Worm (Caenorhabditis elegans) whole organism, midembryonic: ENCODE data around the gene tofu-6.
A peak's percentile ranks its signal among the peaks of the same experiment; 100 is the strongest.

Experiments
- T22C8.4 ChIP-seq: fragments of 200-800 bp; sonication (Bioruptor generic); IDR thresholded peaks from 2 replicates; pipeline ENCODE4 v1.3.6; 2022; ENCODE audit warnings: missing genetic modification characterization, missing compliant biosample characterization
- cog-1 ChIP-seq: sonication (generic microtip); optimal IDR thresholded peaks from 2 replicates; lab custom pipeline; 2016; ENCODE audit warnings: missing genetic modification characterization, missing compliant biosample characterization
- flt-1 ChIP-seq: fragments of 200-800 bp; sonication (Bioruptor generic); IDR thresholded peaks from 2 replicates; pipeline ENCODE4 v1.3.6; 2022; ENCODE audit warnings: missing genetic modification characterization, missing compliant biosample characterization
- klf-2 ChIP-seq: fragments of 200-800 bp; sonication (Bioruptor generic); conservative IDR thresholded peaks from 2 replicates; pipeline ENCODE4 v1.3.6; 2022; ENCODE audit warnings: missing genetic modification reagents, missing genetic modification characterization, missing compliant biosample characterization
- med-1 ChIP-seq: sonication (generic microtip); optimal IDR thresholded peaks from 2 replicates; lab custom pipeline; 2017; ENCODE audit warnings: missing genetic modification characterization, mild to moderate bottlenecking, missing compliant biosample characterization, antibody characterized with exemption, missing genetic modification reagents; ENCODE audit not compliant: insufficient read depth
- ref-1 ChIP-seq: fragments of 200-800 bp; sonication (Bioruptor generic); conservative IDR thresholded peaks from 2 replicates; pipeline ENCODE4 v1.3.6; 2022; ENCODE audit warnings: missing genetic modification reagents, missing genetic modification characterization, missing compliant biosample characterization
- tab-1 ChIP-seq: fragments of 200-800 bp; sonication (Bioruptor generic); IDR thresholded peaks from 2 replicates; pipeline ENCODE4 v1.3.6; 2022; ENCODE audit warnings: missing genetic modification characterization, missing compliant biosample characterization
- ztf-23 ChIP-seq: fragments of 200-800 bp; sonication (Bioruptor generic); IDR thresholded peaks from 2 replicates; pipeline ENCODE4 v1.3.6; 2022; ENCODE audit warnings: missing genetic modification reagents, missing genetic modification characterization, missing compliant biosample characterization
- ztf-29 ChIP-seq: fragments of 200-800 bp; sonication (Bioruptor generic); IDR thresholded peaks from 2 replicates; pipeline ENCODE4 v1.3.6; 2022; ENCODE audit warnings: missing genetic modification reagents, missing genetic modification characterization, missing compliant biosample characterization

tofu-6 gene

ce11 chrII:5388786-5389421 is 32.1 kb upstream of the tofu-6 start, which contains the start of gene rsp-4:
TSS of gene rsp-4 (minus strand) at chrII:5388836.
- no peak for TF ChIP-seq tab-1
- no peak for TF ChIP-seq ztf-23 (GFP tag; lab: Robert Waterston, UW)
- no peak for TF ChIP-seq flt-1 (GFP tag; lab: Robert Waterston, UW)

DNA sequence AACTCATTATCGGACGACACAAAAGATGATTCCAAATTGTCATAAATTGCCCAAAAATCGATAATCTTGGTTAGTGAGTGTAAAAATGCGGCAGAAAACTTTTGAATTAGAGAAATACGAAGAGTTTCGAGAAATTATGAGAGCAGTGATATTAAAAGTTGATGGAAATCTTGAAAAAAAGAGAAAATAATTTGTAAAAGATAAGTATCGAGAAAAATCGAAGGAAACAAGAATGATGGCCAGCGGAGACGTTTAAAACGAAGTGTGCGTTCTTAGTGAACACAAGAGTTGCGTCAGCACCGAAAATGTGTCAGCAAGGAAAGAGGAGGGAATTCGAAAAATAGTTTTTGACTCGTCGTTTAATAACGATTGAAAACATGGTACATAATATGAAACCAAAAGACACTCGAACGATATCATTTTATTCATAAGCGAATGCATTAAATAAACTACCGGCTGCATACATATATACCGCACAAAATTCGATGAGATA is 31.2 kb upstream of the tofu-6 start, which contains the start of gene ndx-6:
Gene ndx-6 (minus strand): TSS at position 51 of the 493 bp plus-strand sequence.
- no peak for TF ChIP-seq ref-1 (GFP tag; lab: Robert Waterston, UW)
- TF ChIP-seq cog-1 (tag; lab: Kevin White, UChicago): peak; percentile 46
- TF ChIP-seq ztf-23 (GFP tag; lab: Robert Waterston, UW): peak; percentile 73
- TF ChIP-seq tab-1: 0 out of 2 replicates have a peak, but pooled peaks have one; percentile 39
- TF ChIP-seq med-1 (GFP tag; lab: Kevin White, UChicago): no peak
- TF ChIP-seq T22C8.4 (GFP tag; lab: Robert Waterston, UW): 0 out of 2 replicates have a peak, but pooled peaks have one; percentile 10
- TF ChIP-seq ztf-29 (GFP tag; lab: Robert Waterston, UW): no peak
- peak; percentile 83 for TF ChIP-seq flt-1 (GFP tag; lab: Robert Waterston, UW)
- no peak for TF ChIP-seq klf-2 (GFP tag; lab: Robert Waterston, UW)

- TF ChIP-seq T22C8.4 (GFP tag; lab: Robert Waterston, UW) (no peak), ztf-29 (GFP tag; lab: Robert Waterston, UW) (no peak), ztf-23 (GFP tag; lab: Robert Waterston, UW) (no peak)
These were observed 29.6 kb upstream of the tofu-6 start for ce11 chrII:5391447-5391846.

- TF ChIP-seq tab-1: no peak
- no peak for TF ChIP-seq cog-1 (tag; lab: Kevin White, UChicago)
- no peak for TF ChIP-seq ztf-23 (GFP tag; lab: Robert Waterston, UW)
- TF ChIP-seq T22C8.4 (GFP tag; lab: Robert Waterston, UW): no peak
- no peak for TF ChIP-seq med-1 (GFP tag; lab: Kevin White, UChicago)
- no peak for TF ChIP-seq flt-1 (GFP tag; lab: Robert Waterston, UW)
- TF ChIP-seq ref-1 (GFP tag; lab: Robert Waterston, UW): no peak
- TF ChIP-seq klf-2 (GFP tag; lab: Robert Waterston, UW): no peak
- TF ChIP-seq ztf-29 (GFP tag; lab: Robert Waterston, UW): no peak
These were observed 28.0 kb upstream of the tofu-6 start, which contains the start of gene brap-2 for ce11 chrII:5393090-5393489. TSS of gene brap-2 (minus strand) at chrII:5393190.

- TF ChIP-seq T22C8.4 (GFP tag; lab: Robert Waterston, UW) (no peak), med-1 (GFP tag; lab: Kevin White, UChicago) (no peak), ztf-29 (GFP tag; lab: Robert Waterston, UW) (no peak), flt-1 (GFP tag; lab: Robert Waterston, UW) (no peak), cog-1 (tag; lab: Kevin White, UChicago) (no peak), klf-2 (GFP tag; lab: Robert Waterston, UW) (no peak), tab-1 (no peak), ref-1 (GFP tag; lab: Robert Waterston, UW) (no peak), ztf-23 (GFP tag; lab: Robert Waterston, UW) (no peak)
These were observed 25.5 kb upstream of the tofu-6 start, which contains the start of gene pink-1 for ce11 chrII:5395594-5395993. TSS of gene pink-1 (minus strand) at chrII:5395694.

- TF ChIP-seq cog-1 (tag; lab: Kevin White, UChicago) (no peak), klf-2 (GFP tag; lab: Robert Waterston, UW) (no peak), flt-1 (GFP tag; lab: Robert Waterston, UW) (no peak)
These were observed 22.3 kb upstream of the tofu-6 start, which contains the start of gene fbxl-3 for ce11 chrII:5398779-5399178. TSS of gene fbxl-3 (minus strand) at chrII:5398902.

ce11 chrII:5399201-5399600 is 21.8 kb upstream of the tofu-6 start, which contains the start of gene mog-5:
TSS of gene mog-5 (plus strand) at chrII:5399538.
- no peak for TF ChIP-seq T22C8.4 (GFP tag; lab: Robert Waterston, UW)
- 0 out of 2 replicates have a peak, but pooled peaks have one; percentile 29 for TF ChIP-seq flt-1 (GFP tag; lab: Robert Waterston, UW)
- TF ChIP-seq tab-1: 0 out of 2 replicates have a peak, but pooled peaks have one; percentile 58
- no peak; the same call in 1 of the 2 replicates for TF ChIP-seq klf-2 (GFP tag; lab: Robert Waterston, UW)
- peak; percentile 87 for TF ChIP-seq ztf-29 (GFP tag; lab: Robert Waterston, UW)
- peak; percentile 68; the same call in 1 of the 2 replicates for TF ChIP-seq ztf-23 (GFP tag; lab: Robert Waterston, UW)
- peak; percentile 8 for TF ChIP-seq cog-1 (tag; lab: Kevin White, UChicago)
- TF ChIP-seq ref-1 (GFP tag; lab: Robert Waterston, UW): no peak
- peak; percentile 64 for TF ChIP-seq med-1 (GFP tag; lab: Kevin White, UChicago)

- no peak for TF ChIP-seq cog-1 (tag; lab: Kevin White, UChicago)
- TF ChIP-seq ref-1 (GFP tag; lab: Robert Waterston, UW): no peak
- TF ChIP-seq klf-2 (GFP tag; lab: Robert Waterston, UW): no peak
- no peak for TF ChIP-seq tab-1
- no peak for TF ChIP-seq med-1 (GFP tag; lab: Kevin White, UChicago)
- no peak for TF ChIP-seq T22C8.4 (GFP tag; lab: Robert Waterston, UW)
- no peak for TF ChIP-seq flt-1 (GFP tag; lab: Robert Waterston, UW)
- no peak for TF ChIP-seq ztf-29 (GFP tag; lab: Robert Waterston, UW)
- no peak for TF ChIP-seq ztf-23 (GFP tag; lab: Robert Waterston, UW)
These were observed 13.5 kb upstream of the tofu-6 start, which contains the start of gene clec-141 for ce11 chrII:5407548-5407947. TSS of gene clec-141 (minus strand) at chrII:5407648.

ce11 chrII:5408924-5409323 is 12.1 kb upstream of the tofu-6 start, which contains the start of the genes EEED8.12 and EEED8.4:
TSS of gene EEED8.12 (minus strand) at chrII:5409024.
TSS of gene EEED8.4 (plus strand) at chrII:5409319.
- TF ChIP-seq cog-1 (tag; lab: Kevin White, UChicago) (no peak), flt-1 (GFP tag; lab: Robert Waterston, UW) (no peak), med-1 (GFP tag; lab: Kevin White, UChicago) (no peak), klf-2 (GFP tag; lab: Robert Waterston, UW) (no peak), ref-1 (GFP tag; lab: Robert Waterston, UW) (no peak), ztf-29 (GFP tag; lab: Robert Waterston, UW) (no peak), tab-1 (no peak)
